Fruit fly (Drosophila melanogaster): ENCODE results near the gene CG34287.

DNA sequence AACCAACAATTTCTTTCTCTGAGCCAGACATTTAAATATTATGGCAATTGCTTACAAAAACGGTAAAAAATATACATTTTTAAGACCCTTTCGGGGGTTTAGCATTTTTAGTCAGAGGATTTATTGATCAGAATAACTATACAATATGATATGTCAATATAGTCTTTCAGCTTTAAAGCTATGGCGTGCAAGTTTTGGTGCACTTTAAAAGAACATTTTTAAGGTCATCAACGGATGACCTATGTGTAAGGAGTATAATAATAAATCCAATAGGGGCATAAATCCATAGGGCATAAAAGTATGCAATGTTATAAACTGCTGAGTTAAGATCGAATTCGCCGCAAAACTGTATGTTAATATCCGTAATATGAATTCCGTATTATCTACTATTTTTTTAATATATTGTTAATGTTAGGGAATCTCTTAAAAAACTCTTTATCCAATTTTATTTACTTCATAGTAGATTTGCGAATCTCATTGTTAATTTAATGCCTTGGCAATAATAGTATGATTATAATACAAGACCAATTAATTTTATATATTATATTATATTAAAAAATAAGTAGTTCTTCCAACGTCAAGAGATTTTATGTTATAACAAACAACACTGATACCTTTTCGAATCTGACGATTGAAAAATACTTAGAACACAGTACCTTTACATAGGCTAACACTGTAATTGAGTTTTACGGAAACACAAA is 6.4 kb upstream of the CG34287 start, which contains the start of gene CG14676:
- no peak for TF ChIP-seq EcR (GFP tag; optimal IDR thresholded peaks at IDR 0.05)
- TF ChIP-seq Dll (optimal IDR thresholded peaks at IDR 0.05) = no peak
- no peak for TF ChIP-seq CG8478 (optimal IDR thresholded peaks at IDR 0.05)
- TF ChIP-seq pan (optimal IDR thresholded peaks at IDR 0.05) = no peak
